Fruit fly (Drosophila melanogaster): ENCODE measurements around the gene Boh2.

The Boh2 gene

dm6 chr2L:11167997-11168396 is 10.8 kb upstream of the Boh2 start (continued):
- peak; percentile 84 for TF ChIP-seq abd-A (tag; optimal IDR thresholded peaks at IDR 0.05)
- no peak for TF ChIP-seq Fer1 (GFP tag; optimal IDR thresholded peaks at IDR 0.05)
- no peak for TF ChIP-seq CG10431 (GFP tag; optimal IDR thresholded peaks at IDR 0.05)
- TF ChIP-seq CG34422 (GFP tag; IDR thresholded peaks at IDR 0.05): peak; percentile 39; the same call in 1 of the 3 replicates
- no peak for TF ChIP-seq CG1602 (GFP tag; optimal IDR thresholded peaks at IDR 0.05)
- TF ChIP-seq CG18599 (GFP tag; optimal IDR thresholded peaks at IDR 0.05): peak; percentile 20
- 0 out of 2 replicates have a peak, but pooled peaks have one; percentile 34 for TF ChIP-seq bbx (GFP tag; IDR thresholded peaks at IDR 0.05; ENCODE audit: partially characterized antibody)
- no peak for TF ChIP-seq E2f2 (GFP tag; IDR thresholded peaks at IDR 0.05)
- no peak for TF ChIP-seq her (GFP tag; optimal IDR thresholded peaks at IDR 0.05)
- TF ChIP-seq Xrp1 (GFP tag; IDR thresholded peaks at IDR 0.05): no peak
- no peak for TF ChIP-seq Gsc (GFP tag; IDR thresholded peaks at IDR 0.05)
- peak; percentile 70 for TF ChIP-seq MBD-R2 (GFP tag; IDR thresholded peaks at IDR 0.05)
- 0 out of 2 replicates have a peak, but pooled peaks have one; percentile 17 for TF ChIP-seq amos (GFP tag; IDR thresholded peaks at IDR 0.05; ENCODE audit: partially characterized antibody)
- peak; percentile 99 for TF ChIP-seq onecut (GFP tag; IDR thresholded peaks at IDR 0.05)
- no peak for TF ChIP-seq CG13424 (tag; optimal IDR thresholded peaks at IDR 0.05)
- TF ChIP-seq Opbp (GFP tag; IDR thresholded peaks at IDR 0.05; ENCODE audit: partially characterized antibody): peak; percentile 20; the same call in 1 of the 3 replicates
- TF ChIP-seq HLH4C (GFP tag; IDR thresholded peaks at IDR 0.05; ENCODE audit: partially characterized antibody): peak; percentile 12; the same call in 1 of the 3 replicates
- no peak for TF ChIP-seq NfI (GFP tag; optimal IDR thresholded peaks at IDR 0.05)
- no peak for TF ChIP-seq pita (GFP tag; optimal IDR thresholded peaks at IDR 0.05)
- TF ChIP-seq CG8388 (GFP tag; optimal IDR thresholded peaks at IDR 0.05): no peak
- 0 out of 3 replicates have a peak, but pooled peaks have one; percentile 13 for TF ChIP-seq so (GFP tag; IDR thresholded peaks at IDR 0.05)
- TF ChIP-seq Rx (GFP tag; IDR thresholded peaks at IDR 0.05): no peak
- no peak for TF ChIP-seq odd (GFP tag; optimal IDR thresholded peaks at IDR 0.05)
- peak; percentile 22 for TF ChIP-seq ewg (GFP tag; optimal IDR thresholded peaks at IDR 0.05)
- peak; percentile 82 for TF ChIP-seq crol (GFP tag; IDR thresholded peaks at IDR 0.05)
- peak; percentile 98 for TF ChIP-seq scrt (GFP tag; optimal IDR thresholded peaks at IDR 0.05)
- no peak for TF ChIP-seq CG18764 (GFP tag; optimal IDR thresholded peaks at IDR 0.05)
- TF ChIP-seq slbo (GFP tag; IDR thresholded peaks at IDR 0.05): no peak
- TF ChIP-seq Six4 (GFP tag; optimal IDR thresholded peaks at IDR 0.05): no peak
- no peak for TF ChIP-seq Nf-YC (tag; optimal IDR thresholded peaks at IDR 0.05)
- TF ChIP-seq CG6854 (GFP tag; optimal IDR thresholded peaks at IDR 0.05): no peak
- peak; percentile 52 for TF ChIP-seq Med (GFP tag)
- TF ChIP-seq maf-S (GFP tag; optimal IDR thresholded peaks at IDR 0.05): no peak
- TF ChIP-seq nmo (GFP tag; optimal IDR thresholded peaks at IDR 0.05): peak; percentile 14
- TF ChIP-seq stc (GFP tag; IDR thresholded peaks at IDR 0.05): 0 out of 2 replicates have a peak, but pooled peaks have one; percentile 15
- TF ChIP-seq jigr1 (GFP tag; IDR thresholded peaks at IDR 0.05): no peak
- 0 out of 2 replicates have a peak, but pooled peaks have one; percentile 7 for TF ChIP-seq vvl (GFP tag; IDR thresholded peaks at IDR 0.05)
- TF ChIP-seq z (GFP tag; IDR thresholded peaks at IDR 0.05): 0 out of 3 replicates have a peak, but pooled peaks have one; percentile 8
- TF ChIP-seq CG9932 (GFP tag; IDR thresholded peaks at IDR 0.05): peak; percentile 27; the same call in 1 of the 2 replicates

- TF ChIP-seq cwo (GFP tag; optimal IDR thresholded peaks at IDR 0.05) (no peak), CG9797 (GFP tag; optimal IDR thresholded peaks at IDR 0.05) (no peak), grau (tag; optimal IDR thresholded peaks at IDR 0.05) (no peak), ap (GFP tag; IDR thresholded peaks at IDR 0.05) (no peak), CG7556 (GFP tag; optimal IDR thresholded peaks at IDR 0.05) (no peak), vvl (GFP tag; IDR thresholded peaks at IDR 0.05) (peak; percentile 35; the same call in 1 of the 2 replicates), pum (GFP tag; optimal IDR thresholded peaks at IDR 0.05) (no peak), CG9727 (GFP tag; optimal IDR thresholded peaks at IDR 0.05) (no peak), tgo (GFP tag; IDR thresholded peaks at IDR 0.05) (no peak), CG9876 (GFP tag; optimal IDR thresholded peaks at IDR 0.05) (no peak), hth (optimal IDR thresholded peaks at IDR 0.05) (no peak), aop (GFP tag; IDR thresholded peaks at IDR 0.05) (no peak), schlank (tag; optimal IDR thresholded peaks at IDR 0.05) (no peak)
These were observed 9.9 kb upstream of the Boh2 start for dm6 chr2L:11168684-11169549.

Data from whole organism, embryonic.